Worm (Caenorhabditis elegans) whole organism, L1 larva: ENCODE data around the gene srx-131.

Experiments used
- C16A3.4 ChIP-seq: fragments of 150-350 bp; optimal IDR thresholded peaks from 2 replicates; lab custom pipeline; 2014; ENCODE audit warnings: missing biosample characterization, missing genetic modification characterization
- C34B4.2 ChIP-seq: sonication (generic microtip); optimal IDR thresholded peaks from 2 replicates; lab custom pipeline; 2017; ENCODE audit warnings: mild to moderate bottlenecking, missing genetic modification characterization, missing compliant biosample characterization
- Y116A8C.19 ChIP-seq: sonication (generic microtip); optimal IDR thresholded peaks from 2 replicates; lab custom pipeline; 2016; ENCODE audit warnings: missing compliant biosample characterization, missing genetic modification characterization, borderline replicate concordance
- aha-1 ChIP-seq: fragments of 150-350 bp; optimal IDR thresholded peaks from 2 replicates; lab custom pipeline; 2014; ENCODE audit warnings: missing biosample characterization, missing genetic modification characterization
- alr-1 ChIP-seq: fragments of 200-800 bp; sonication (Bioruptor generic); optimal IDR thresholded peaks from 2 replicates; lab custom pipeline; 2018; ENCODE audit warnings: borderline replicate concordance, mild to moderate bottlenecking, missing genetic modification characterization, missing compliant biosample characterization
- blmp-1 ChIP-seq: fragments of 150-350 bp; optimal IDR thresholded peaks from 2 replicates; lab custom pipeline; 2014; ENCODE audit warnings: missing biosample characterization, missing genetic modification characterization
- ceh-8 ChIP-seq: fragments of 200-800 bp; sonication (Bioruptor generic); optimal IDR thresholded peaks from 2 replicates; lab custom pipeline; 2018; ENCODE audit warnings: mild to moderate bottlenecking, missing genetic modification characterization, moderate library complexity, missing compliant biosample characterization
- ceh-82 ChIP-seq, 3 experiments: fragments of 150-350 bp in 1 of 3; sonication (generic microtip) in 2 of 3; optimal IDR thresholded peaks; 2 replicates each; lab custom pipeline; 2014 to 2017; ENCODE audit warnings: missing biosample characterization in 3 of 3, missing genetic modification characterization in 3 of 3
- ceh-88 ChIP-seq: fragments of 200-800 bp; sonication (Bioruptor generic); IDR thresholded peaks from 2 replicates; pipeline ENCODE4 v1.3.6; 2022; ENCODE audit warnings: missing genetic modification characterization, missing compliant biosample characterization
- ceh-90 ChIP-seq: sonication (generic microtip); optimal IDR thresholded peaks from 2 replicates; lab custom pipeline; 2016; ENCODE audit warnings: missing genetic modification characterization, missing compliant biosample characterization
- dpl-1 ChIP-seq, 3 experiments: fragments of 150-350 bp in 2 of 3; sonication (generic microtip) in 1 of 3; optimal IDR thresholded peaks; 2 replicates each; lab custom pipeline; 2014 to 2017; ENCODE audit warnings: missing biosample characterization in 3 of 3, missing genetic modification characterization in 3 of 3, missing genetic modification reagents in 3 of 3
- dsc-1 ChIP-seq: sonication (generic microtip); optimal IDR thresholded peaks from 2 replicates; lab custom pipeline; 2016; ENCODE audit warnings: mild to moderate bottlenecking, missing genetic modification characterization, missing compliant biosample characterization
- efl-3 ChIP-seq: fragments of 200-800 bp; sonication (Bioruptor generic); optimal IDR thresholded peaks from 2 replicates; lab custom pipeline; 2018; ENCODE audit warnings: mild to moderate bottlenecking, missing genetic modification characterization, missing compliant biosample characterization
- egl-13 ChIP-seq: sonication (generic microtip); optimal IDR thresholded peaks from 2 replicates; lab custom pipeline; 2016; ENCODE audit warnings: missing genotype, missing genetic modification reagents, missing genetic modification characterization, missing compliant biosample characterization
- egl-27 ChIP-seq, 2 experiments: fragments of 150-350 bp in 1 of 2; sonication (generic microtip); optimal IDR thresholded peaks; 3 replicates each; lab custom pipeline; 2017 to 2018; ENCODE audit warnings: missing biosample characterization in 2 of 2, missing genetic modification characterization in 2 of 2, missing genetic modification reagents in 2 of 2
- ets-5 ChIP-seq: fragments of 200-800 bp; sonication (Bioruptor generic); IDR thresholded peaks from 2 replicates; pipeline ENCODE4 v1.3.6; 2022; ENCODE audit warnings: missing genetic modification characterization, missing compliant biosample characterization
- fkh-10 ChIP-seq: sonication (generic microtip); optimal IDR thresholded peaks from 2 replicates; lab custom pipeline; 2017; ENCODE audit warnings: missing biosample characterization, missing genetic modification reagents, missing genetic modification characterization
- fkh-4 ChIP-seq: sonication (generic microtip); optimal IDR thresholded peaks from 2 replicates; lab custom pipeline; 2016; ENCODE audit warnings: missing compliant biosample characterization, missing genetic modification characterization, borderline replicate concordance
- fkh-8 ChIP-seq: sonication (generic microtip); optimal IDR thresholded peaks from 2 replicates; lab custom pipeline; 2016; ENCODE audit warnings: mild to moderate bottlenecking, missing genetic modification characterization, missing compliant biosample characterization
- fos-1 ChIP-seq: fragments of 150-350 bp; optimal IDR thresholded peaks from 2 replicates; lab custom pipeline; 2014; ENCODE audit warnings: missing biosample characterization, missing genetic modification characterization
- hlh-4 ChIP-seq: sonication (generic microtip); optimal IDR thresholded peaks from 2 replicates; lab custom pipeline; 2016; ENCODE audit warnings: mild to moderate bottlenecking, missing genetic modification characterization, missing compliant biosample characterization
- hpl-2 ChIP-seq: fragments of 150-350 bp; optimal IDR thresholded peaks from 2 replicates; lab custom pipeline; 2014; ENCODE audit warnings: missing biosample characterization, missing genetic modification reagents, missing genetic modification characterization
- irx-1 ChIP-seq: sonication (generic microtip); optimal IDR thresholded peaks from 2 replicates; lab custom pipeline; 2016; ENCODE audit warnings: missing genetic modification characterization, missing compliant biosample characterization
- isw-1 ChIP-seq: fragments of 200-800 bp; sonication (Bioruptor generic); IDR thresholded peaks from 2 replicates; pipeline ENCODE4 v1.3.6; 2022; ENCODE audit warnings: missing genetic modification characterization, missing compliant biosample characterization
- jun-1 ChIP-seq: fragments of 150-350 bp; optimal IDR thresholded peaks from 2 replicates; lab custom pipeline; 2014; ENCODE audit warnings: missing biosample characterization, missing genetic modification reagents, missing genetic modification characterization
- lin-13 ChIP-seq: fragments of 150-350 bp; optimal IDR thresholded peaks from 2 replicates; lab custom pipeline; 2014; ENCODE audit warnings: missing biosample characterization, missing genetic modification reagents, missing genetic modification characterization
- lin-15B ChIP-seq: fragments of 150-350 bp; sonication (generic microtip); optimal IDR thresholded peaks from 3 replicates; lab custom pipeline; 2014; ENCODE audit warnings: missing biosample characterization, missing genetic modification characterization
- lin-35 ChIP-seq, 2 experiments: fragments of 150-350 bp; optimal IDR thresholded peaks; 2 replicates each; lab custom pipeline; 2014; ENCODE audit warnings: missing biosample characterization in 2 of 2, missing genetic modification characterization in 2 of 2, missing genetic modification reagents in 2 of 2
- lin-39 ChIP-seq: fragments of 150-350 bp; optimal IDR thresholded peaks from 2 replicates; lab custom pipeline; 2014; ENCODE audit warnings: missing biosample characterization, missing genetic modification reagents, missing genetic modification characterization
- lsy-2 ChIP-seq, 2 experiments: fragments of 150-350 bp; optimal IDR thresholded peaks; 2 replicates each; lab custom pipeline; 2014; ENCODE audit warnings: missing biosample characterization in 2 of 2, missing genetic modification characterization in 2 of 2
- mab-9 ChIP-seq: fragments of 200-800 bp; sonication (Bioruptor generic); IDR thresholded peaks from 2 replicates; pipeline ENCODE4 v1.3.6; 2022; ENCODE audit warnings: missing genetic modification reagents, missing genetic modification characterization, missing compliant biosample characterization
- mdl-1 ChIP-seq, 2 experiments: fragments of 150-350 bp; optimal IDR thresholded peaks; 2 replicates each; lab custom pipeline; 2014 to 2017; ENCODE audit warnings: missing biosample characterization in 2 of 2, missing genetic modification characterization in 2 of 2, inconsistent platforms in 1 of 2
- mef-2 ChIP-seq: fragments of 150-350 bp; optimal IDR thresholded peaks from 2 replicates; lab custom pipeline; 2014; ENCODE audit warnings: missing biosample characterization, missing genetic modification characterization
- mep-1 ChIP-seq: fragments of 150-350 bp; optimal IDR thresholded peaks from 2 replicates; lab custom pipeline; 2014; ENCODE audit warnings: missing biosample characterization, missing genetic modification characterization
- nhr-19 ChIP-seq: fragments of 200-800 bp; sonication (Bioruptor generic); conservative IDR thresholded peaks from 2 replicates; pipeline ENCODE4 v1.3.6; 2022; ENCODE audit warnings: missing genetic modification characterization, missing compliant biosample characterization
- nhr-237 ChIP-seq: fragments of 150-350 bp; optimal IDR thresholded peaks from 2 replicates; lab custom pipeline; 2014; ENCODE audit warnings: missing biosample characterization, missing genetic modification characterization
- nhr-47 ChIP-seq: sonication (generic microtip); optimal IDR thresholded peaks from 2 replicates; lab custom pipeline; 2016; ENCODE audit warnings: mild to moderate bottlenecking, missing genetic modification characterization, moderate library complexity, missing compliant biosample characterization
- nhr-71 ChIP-seq: sonication (generic microtip); optimal IDR thresholded peaks from 2 replicates; lab custom pipeline; 2016; ENCODE audit warnings: mild to moderate bottlenecking, missing genetic modification characterization, moderate library complexity, missing compliant biosample characterization
- nhr-76 ChIP-seq: sonication (generic microtip); optimal IDR thresholded peaks from 2 replicates; lab custom pipeline; 2017; ENCODE audit warnings: missing biosample characterization, missing genetic modification characterization
- nhr-90 ChIP-seq: sonication (generic microtip); optimal IDR thresholded peaks from 2 replicates; lab custom pipeline; 2016; ENCODE audit warnings: mild to moderate bottlenecking, missing genetic modification characterization, missing compliant biosample characterization; ENCODE audit not compliant: poor library complexity
- pax-3 ChIP-seq: fragments of 200-800 bp; sonication (Bioruptor generic); optimal IDR thresholded peaks from 2 replicates; lab custom pipeline; 2018; ENCODE audit warnings: mild to moderate bottlenecking, missing genetic modification characterization, moderate library complexity, missing compliant biosample characterization
- rnt-1 ChIP-seq: sonication (generic microtip); optimal IDR thresholded peaks from 2 replicates; lab custom pipeline; 2016; ENCODE audit warnings: mild to moderate bottlenecking, missing genetic modification characterization, moderate library complexity, missing compliant biosample characterization
- sup-37 ChIP-seq: fragments of 200-800 bp; sonication (Bioruptor generic); optimal IDR thresholded peaks from 2 replicates; lab custom pipeline; 2018; ENCODE audit warnings: mild to moderate bottlenecking, missing genetic modification characterization, missing compliant biosample characterization
- swsn-7 ChIP-seq: sonication (generic microtip); optimal IDR thresholded peaks from 2 replicates; lab custom pipeline; 2016; ENCODE audit warnings: missing genetic modification characterization, missing compliant biosample characterization
- unc-130 ChIP-seq: fragments of 150-350 bp; optimal IDR thresholded peaks from 2 replicates; lab custom pipeline; 2017; ENCODE audit warnings: missing biosample characterization, missing genetic modification characterization, inconsistent platforms
- unc-30 ChIP-seq: sonication (generic microtip); optimal IDR thresholded peaks from 2 replicates; lab custom pipeline; 2017; ENCODE audit warnings: missing biosample characterization, missing genetic modification characterization
- unc-62 ChIP-seq: fragments of 150-350 bp; optimal IDR thresholded peaks from 2 replicates; lab custom pipeline; 2014; ENCODE audit warnings: missing biosample characterization, missing genetic modification reagents, missing genetic modification characterization
- unc-86 ChIP-seq: sonication (generic microtip); optimal IDR thresholded peaks from 2 replicates; lab custom pipeline; 2016; ENCODE audit warnings: missing genetic modification characterization, missing compliant biosample characterization
- unc-98 ChIP-seq: fragments of 200-800 bp; sonication (Bioruptor generic); IDR thresholded peaks from 2 replicates; pipeline ENCODE4 v1.3.6; 2022; ENCODE audit warnings: missing genetic modification characterization, missing compliant biosample characterization
- ztf-11 ChIP-seq, 2 experiments: sonication (generic microtip); optimal IDR thresholded peaks; 2 replicates each; lab custom pipeline; 2016 to 2017; ENCODE audit warnings: missing genetic modification characterization in 2 of 2, missing biosample characterization in 1 of 2, missing compliant biosample characterization in 1 of 2
- ztf-4 ChIP-seq: fragments of 150-350 bp; optimal IDR thresholded peaks from 2 replicates; lab custom pipeline; 2014; ENCODE audit warnings: missing biosample characterization, missing genetic modification characterization

The srx-131 gene

ce11 chrV:13876529-13876928 is 31.3 kb downstream of the srx-131 start, which contains the start of gene T22G5.1:
Gene T22G5.1 (plus strand): TSS chrV:13876829.
- no peak for TF ChIP-seq hlh-4 (tag; lab: Kevin White, UChicago)

ce11 chrV:13878226-13878625 is 33.0 kb downstream of the srx-131 start:
- TF ChIP-seq fkh-4 (tag; lab: Kevin White, UChicago): no peak
- peak in 1 of 2 experiments; percentile 13 for TF ChIP-seq mdl-1 (tag; optimal IDR thresholded peaks at IDR 0.05; lab: Kevin White, UChicago)
- TF ChIP-seq isw-1 (GFP tag; lab: Robert Waterston, UW): no peak
- TF ChIP-seq hlh-4 (tag; lab: Kevin White, UChicago): no peak
- peak; percentile 48 for TF ChIP-seq blmp-1 (tag; lab: Kevin White, UChicago)
- no peak for TF ChIP-seq irx-1 (tag; lab: Kevin White, UChicago)
- TF ChIP-seq mef-2 (tag; lab: Kevin White, UChicago): no peak
- no peak for TF ChIP-seq rnt-1 (tag; lab: Kevin White, UChicago)
- no peak for TF ChIP-seq unc-86 (tag; lab: Kevin White, UChicago)
- TF ChIP-seq nhr-47 (tag; lab: Kevin White, UChicago): no peak
- TF ChIP-seq ztf-4 (tag; lab: Kevin White, UChicago): no peak
- no peak for TF ChIP-seq mep-1 (tag; lab: Kevin White, UChicago)
- TF ChIP-seq swsn-7: no peak
- no peak for TF ChIP-seq nhr-76
- TF ChIP-seq ceh-88 (GFP tag; lab: Robert Waterston, UW): no peak
- TF ChIP-seq efl-3 (GFP tag; lab: Kevin White, UChicago): no peak
- no peak for TF ChIP-seq ceh-8 (GFP tag; lab: Kevin White, UChicago)
- TF ChIP-seq aha-1 (tag; lab: Kevin White, UChicago): no peak
- no peak for TF ChIP-seq unc-98
- no peak for TF ChIP-seq Y116A8C.19 (tag; lab: Kevin White, UChicago)
- no peak for TF ChIP-seq lin-15B (tag; lab: Kevin White, UChicago)
- TF ChIP-seq nhr-19 (GFP tag; lab: Robert Waterston, UW): no peak
- no peak for TF ChIP-seq unc-30
- no peak for TF ChIP-seq unc-62 (GFP tag; lab: Kevin White, UChicago)
- no peak for TF ChIP-seq lin-39 (tag; lab: Kevin White, UChicago)
- no peak for TF ChIP-seq ceh-82 (tag; optimal IDR thresholded peaks at IDR 0.05; lab: Kevin White, UChicago)
- no peak for TF ChIP-seq hpl-2 (GFP tag; lab: Kevin White, UChicago)
- no peak for TF ChIP-seq fkh-10 (GFP tag; lab: Kevin White, UChicago)
- peak in 1 of 2 experiments; percentile 20 for TF ChIP-seq lin-35 (GFP tag; optimal IDR thresholded peaks at IDR 0.05; lab: Kevin White, UChicago)
- TF ChIP-seq ceh-90 (tag; lab: Kevin White, UChicago): no peak
- TF ChIP-seq ets-5: no peak
- no peak for TF ChIP-seq unc-130 (tag; lab: Kevin White, UChicago)
- TF ChIP-seq C34B4.2 (tag; lab: Kevin White, UChicago): no peak
- TF ChIP-seq dsc-1 (tag; lab: Kevin White, UChicago): no peak
- TF ChIP-seq C16A3.4 (tag; lab: Kevin White, UChicago): no peak
- no peak for TF ChIP-seq lsy-2 (tag; optimal IDR thresholded peaks at IDR 0.05; lab: Kevin White, UChicago)
- TF ChIP-seq lin-13 (GFP tag; lab: Kevin White, UChicago): no peak
- no peak for TF ChIP-seq nhr-90
- TF ChIP-seq dpl-1 (GFP tag; optimal IDR thresholded peaks at IDR 0.05; lab: Kevin White, UChicago): peak in 1 of 3 experiments; percentile 35
- TF ChIP-seq ztf-11 (tag; optimal IDR thresholded peaks at IDR 0.05; lab: Kevin White, UChicago): no peak
- no peak for TF ChIP-seq sup-37 (GFP tag; lab: Kevin White, UChicago)
- no peak for TF ChIP-seq nhr-237 (tag; lab: Kevin White, UChicago)
- TF ChIP-seq alr-1: no peak
- TF ChIP-seq fos-1 (tag; lab: Kevin White, UChicago): no peak
- no peak for TF ChIP-seq jun-1 (tag; lab: Kevin White, UChicago)
- TF ChIP-seq nhr-71 (tag; lab: Kevin White, UChicago): peak; percentile 26
- no peak for TF ChIP-seq pax-3
- no peak for TF ChIP-seq egl-27 (tag; optimal IDR thresholded peaks at IDR 0.05; lab: Kevin White, UChicago)
- TF ChIP-seq mab-9: no peak
- TF ChIP-seq fkh-8 (tag; lab: Kevin White, UChicago): no peak
- TF ChIP-seq egl-13 (tag; lab: Kevin White, UChicago): no peak
